Fruit fly (Drosophila melanogaster): Measurements from ENCODE around the gene CG11537.

Gene CG11537

dm6 chr3L:3096726-3097597, 46.3 kb downstream of the CG11537 start (continued):
- TF ChIP-seq CrebB (tag; optimal IDR thresholded peaks at IDR 0.05), result no peak
- no peak for TF ChIP-seq caup (GFP tag; optimal IDR thresholded peaks at IDR 0.05; ENCODE audit: severe bottlenecking)
- peak; percentile 34 for TF ChIP-seq Ets65A (GFP tag)
- no peak for TF ChIP-seq Vsx1 (GFP tag; optimal IDR thresholded peaks at IDR 0.05)
- TF ChIP-seq shn (GFP tag; optimal IDR thresholded peaks at IDR 0.05), result no peak
- no peak for TF ChIP-seq fd102C (GFP tag; optimal IDR thresholded peaks at IDR 0.05)
- no peak for TF ChIP-seq Meics (GFP tag; optimal IDR thresholded peaks at IDR 0.05)
- TF ChIP-seq CG42726 (GFP tag; IDR thresholded peaks at IDR 0.05; ENCODE audit: partially characterized antibody), result peak; percentile 65; the same call in 1 of the 2 replicates
- TF ChIP-seq CG18619 (GFP tag; optimal IDR thresholded peaks at IDR 0.05), result no peak
- TF ChIP-seq CG10366 (GFP tag; IDR thresholded peaks at IDR 0.05), result no peak
- TF ChIP-seq HHEX (GFP tag; optimal IDR thresholded peaks at IDR 0.05), result no peak
- no peak for TF ChIP-seq Fer1 (GFP tag; optimal IDR thresholded peaks at IDR 0.05)
- no peak for TF ChIP-seq Optix (GFP tag; IDR thresholded peaks at IDR 0.05)
- TF ChIP-seq CHES-1-like (GFP tag; optimal IDR thresholded peaks at IDR 0.05), result no peak
- no peak for TF ChIP-seq CG4730 (GFP tag; IDR thresholded peaks at IDR 0.05)
- TF ChIP-seq Blimp-1 (GFP tag; optimal IDR thresholded peaks at IDR 0.05), result no peak
- TF ChIP-seq CG6791 (GFP tag; IDR thresholded peaks at IDR 0.05; ENCODE audit: partially characterized antibody), result peak; percentile 75
- no peak for TF ChIP-seq CG9727 (GFP tag; optimal IDR thresholded peaks at IDR 0.05)
- peak; percentile 97 for TF ChIP-seq Bdp1 (GFP tag; optimal IDR thresholded peaks at IDR 0.05)
- no peak for TF ChIP-seq pb (GFP tag; optimal IDR thresholded peaks at IDR 0.05)
- no peak for TF ChIP-seq CG17829 (tag; optimal IDR thresholded peaks at IDR 0.05)
- TF ChIP-seq amos (GFP tag; IDR thresholded peaks at IDR 0.05; ENCODE audit: partially characterized antibody), result peak; percentile 71; the same call in 1 of the 2 replicates
- TF ChIP-seq Trl (optimal IDR thresholded peaks at IDR 0.05), result no peak
- TF ChIP-seq Trl (GFP tag; optimal IDR thresholded peaks at IDR 0.05), result no peak
- TF ChIP-seq grau (tag; optimal IDR thresholded peaks at IDR 0.05), result no peak
- TF ChIP-seq Dad (GFP tag; optimal IDR thresholded peaks at IDR 0.05), result no peak
- no peak for TF ChIP-seq CG31365 (tag; optimal IDR thresholded peaks at IDR 0.05)
- 0 out of 2 replicates have a peak, but pooled peaks have one; percentile 18 for TF ChIP-seq unc-4 (GFP tag; IDR thresholded peaks at IDR 0.05; ENCODE audit: partially characterized antibody)
- TF ChIP-seq MTF-1 (GFP tag; optimal IDR thresholded peaks at IDR 0.05; ENCODE audit: borderline replicate concordance), result no peak
- TF ChIP-seq gcm (GFP tag; optimal IDR thresholded peaks at IDR 0.05), result no peak
- TF ChIP-seq CG9876 (GFP tag; optimal IDR thresholded peaks at IDR 0.05), result no peak
- TF ChIP-seq CG6683 (GFP tag; optimal IDR thresholded peaks at IDR 0.05), result no peak
- no peak for TF ChIP-seq CG30431 (GFP tag; optimal IDR thresholded peaks at IDR 0.05)
- TF ChIP-seq CG17912 (GFP tag; optimal IDR thresholded peaks at IDR 0.05), result no peak
- no peak for TF ChIP-seq CG3847 (GFP tag; IDR thresholded peaks at IDR 0.05)
- TF ChIP-seq CG6175 (GFP tag; IDR thresholded peaks at IDR 0.05), result no peak
- TF ChIP-seq Taf1 (GFP tag; IDR thresholded peaks at IDR 0.05), result no peak
- TF ChIP-seq CG17385 (GFP tag; optimal IDR thresholded peaks at IDR 0.05), result no peak
- no peak for TF ChIP-seq odd (GFP tag; optimal IDR thresholded peaks at IDR 0.05)
- TF ChIP-seq ato (GFP tag; IDR thresholded peaks at IDR 0.05; ENCODE audit: partially characterized antibody), result peak; percentile 41
- TF ChIP-seq sens (GFP tag), result peak; percentile 14
- TF ChIP-seq disco-r (GFP tag; optimal IDR thresholded peaks at IDR 0.05), result no peak
- TF ChIP-seq vnd (GFP tag; IDR thresholded peaks at IDR 0.05; ENCODE audit: partially characterized antibody), result peak; percentile 44; the same call in 1 of the 3 replicates
- TF ChIP-seq prd (optimal IDR thresholded peaks at IDR 0.05), result no peak
- TF ChIP-seq prd (GFP tag; IDR thresholded peaks at IDR 0.05), result no peak
- no peak for TF ChIP-seq hb (GFP tag; IDR thresholded peaks at IDR 0.05; ENCODE audit: partially characterized antibody)
- TF ChIP-seq Dll (GFP tag; IDR thresholded peaks at IDR 0.05; ENCODE audit: partially characterized antibody), result peak; percentile 15; the same call in 1 of the 4 replicates
- TF ChIP-seq BEAF-32 (GFP tag; optimal IDR thresholded peaks at IDR 0.05), result no peak

All from whole organism, embryonic.